Fruit fly (Drosophila melanogaster): ENCODE data around the gene colt.
A peak's percentile ranks its signal among the peaks of the same experiment; 100 is the strongest.

The colt gene

dm6 chr2L:2765659-2766373 is 4.1 kb downstream of the colt start, which contains the start of the genes Snx21 and aph-1 (continued):
- peak; percentile 96 for TF ChIP-seq CG2678 (tag; optimal IDR thresholded peaks at IDR 0.05)
- TF ChIP-seq prd (optimal IDR thresholded peaks at IDR 0.05): no peak
- TF ChIP-seq prd (GFP tag; IDR thresholded peaks at IDR 0.05): peak; percentile 93
- peak; percentile 91 for TF ChIP-seq CG10147 (GFP tag; optimal IDR thresholded peaks at IDR 0.05)
- TF ChIP-seq CG11398 (GFP tag; optimal IDR thresholded peaks at IDR 0.05): peak; percentile 73
- peak; percentile 94 for TF ChIP-seq mam (GFP tag; optimal IDR thresholded peaks at IDR 0.05)
- peak; percentile 82 for TF ChIP-seq her (GFP tag; optimal IDR thresholded peaks at IDR 0.05)
- TF ChIP-seq CG1603 (tag; optimal IDR thresholded peaks at IDR 0.05): peak; percentile 73
- TF ChIP-seq Elba2 (GFP tag; optimal IDR thresholded peaks at IDR 0.05): no peak
- no peak for TF ChIP-seq bbx (GFP tag; IDR thresholded peaks at IDR 0.05; ENCODE audit: partially characterized antibody)
- TF ChIP-seq CG8944 (GFP tag; optimal IDR thresholded peaks at IDR 0.05): peak; percentile 91
- peak; percentile 94 for TF ChIP-seq PHDP (tag; optimal IDR thresholded peaks at IDR 0.05)
- TF ChIP-seq scrt (GFP tag; optimal IDR thresholded peaks at IDR 0.05): peak; percentile 90
- TF ChIP-seq br (optimal IDR thresholded peaks at IDR 0.05): no peak
- TF ChIP-seq CG17385 (GFP tag; optimal IDR thresholded peaks at IDR 0.05): peak; percentile 91
- no peak; the same call in 1 of the 2 replicates for TF ChIP-seq CG11696 (GFP tag; IDR thresholded peaks at IDR 0.05)
- no peak for TF ChIP-seq Doc3 (GFP tag; IDR thresholded peaks at IDR 0.05; ENCODE audit: partially characterized antibody)
- peak; percentile 74 for TF ChIP-seq CG5180 (GFP tag; optimal IDR thresholded peaks at IDR 0.05)
- peak; percentile 69 for TF ChIP-seq CG3163 (GFP tag; optimal IDR thresholded peaks at IDR 0.05)
- peak; percentile 93 for TF ChIP-seq Sox100B (GFP tag; optimal IDR thresholded peaks at IDR 0.05)
- TF ChIP-seq CG17802 (tag; optimal IDR thresholded peaks at IDR 0.05): peak; percentile 63
- TF ChIP-seq oc (tag; optimal IDR thresholded peaks at IDR 0.05): peak; percentile 87
- TF ChIP-seq CG4730 (GFP tag; IDR thresholded peaks at IDR 0.05): peak; percentile 79
- TF ChIP-seq ham (GFP tag; IDR thresholded peaks at IDR 0.05): peak; percentile 67
- peak; percentile 75 for TF ChIP-seq E2f2 (GFP tag; IDR thresholded peaks at IDR 0.05)
- TF ChIP-seq gce (GFP tag; IDR thresholded peaks at IDR 0.05): peak; percentile 56; the same call in 1 of the 3 replicates
- peak; percentile 47; the same call in 1 of the 2 replicates for TF ChIP-seq CG1024 (GFP tag; IDR thresholded peaks at IDR 0.05)
- no peak for TF ChIP-seq cg (GFP tag; optimal IDR thresholded peaks at IDR 0.05)
- peak; percentile 90 for TF ChIP-seq sob (GFP tag; IDR thresholded peaks at IDR 0.05)
- peak; percentile 93 for TF ChIP-seq grau (tag; optimal IDR thresholded peaks at IDR 0.05)
- TF ChIP-seq so (GFP tag; IDR thresholded peaks at IDR 0.05): peak; percentile 90
- TF ChIP-seq D19B (GFP tag; optimal IDR thresholded peaks at IDR 0.05): peak; percentile 83
- TF ChIP-seq CG6813 (GFP tag; optimal IDR thresholded peaks at IDR 0.05): peak; percentile 84
- TF ChIP-seq cad (GFP tag; optimal IDR thresholded peaks at IDR 0.05): no peak
- peak; percentile 87 for TF ChIP-seq CG12104 (GFP tag; optimal IDR thresholded peaks at IDR 0.05)
- TF ChIP-seq ro (GFP tag; IDR thresholded peaks at IDR 0.05): peak; percentile 64
- TF ChIP-seq CG12391 (tag; optimal IDR thresholded peaks at IDR 0.05): peak; percentile 94
- TF ChIP-seq Dbx (GFP tag; IDR thresholded peaks at IDR 0.05): peak; percentile 90
- peak; percentile 91 for TF ChIP-seq CG13296 (GFP tag; optimal IDR thresholded peaks at IDR 0.05)
- TF ChIP-seq CG2712 (tag; optimal IDR thresholded peaks at IDR 0.05): peak; percentile 94
- TF ChIP-seq Opbp (GFP tag; IDR thresholded peaks at IDR 0.05; ENCODE audit: partially characterized antibody): no peak
- TF ChIP-seq jing (GFP tag; optimal IDR thresholded peaks at IDR 0.05): peak; percentile 65
- peak; percentile 16 for TF ChIP-seq TFAM (GFP tag; optimal IDR thresholded peaks at IDR 0.05)
- peak; percentile 97 for TF ChIP-seq Ets65A (GFP tag)
- peak; percentile 87 for TF ChIP-seq Hsf (GFP tag; optimal IDR thresholded peaks at IDR 0.05)
- TF ChIP-seq Meics (GFP tag; optimal IDR thresholded peaks at IDR 0.05): peak; percentile 93
- TF ChIP-seq fu2 (GFP tag; optimal IDR thresholded peaks at IDR 0.05): peak; percentile 80
- TF ChIP-seq NK7.1 (GFP tag; optimal IDR thresholded peaks at IDR 0.05): peak; percentile 63
- TF ChIP-seq CG17186 (GFP tag; optimal IDR thresholded peaks at IDR 0.05): peak; percentile 54
- TF ChIP-seq CG10654 (GFP tag; optimal IDR thresholded peaks at IDR 0.05): peak; percentile 88
